Fruit fly (Drosophila melanogaster): ENCODE data around the gene wake.
A peak's percentile ranks its signal among the peaks of the same experiment; 100 is the strongest.

The wake gene

dm6 chr3R:22667959-22668316 lies 28.3 kb downstream of the wake start:
- TF ChIP-seq tj (GFP tag; optimal IDR thresholded peaks at IDR 0.05) (peak; percentile 95), CG7045 (GFP tag; optimal IDR thresholded peaks at IDR 0.05) (no peak)

DNA sequence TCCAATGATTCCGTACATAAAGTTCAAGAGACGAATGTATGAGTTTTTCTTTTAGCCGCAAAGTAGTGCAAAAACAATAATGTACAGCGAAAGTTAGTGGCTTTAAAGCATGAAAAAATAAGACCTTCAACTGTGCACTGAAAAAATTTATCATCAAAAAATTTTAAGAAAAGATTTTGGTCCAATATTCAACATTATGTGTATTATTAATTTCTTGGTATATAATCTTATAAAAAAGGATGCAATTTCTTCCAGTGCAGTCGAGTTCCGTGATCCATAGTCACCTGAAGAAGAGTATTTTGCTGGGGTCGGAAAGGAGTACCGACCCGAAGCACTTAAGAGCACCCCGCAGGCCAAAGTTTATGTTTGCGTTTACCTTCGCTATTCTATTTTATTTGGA lies 29.0 kb downstream of the wake start:
- no peak for TF ChIP-seq pad (GFP tag; optimal IDR thresholded peaks at IDR 0.05)
- no peak for TF ChIP-seq CG33017 (tag; optimal IDR thresholded peaks at IDR 0.05)
- no peak for TF ChIP-seq kay (GFP tag; ENCODE audit: borderline replicate concordance)
- TF ChIP-seq Crg-1 (GFP tag; optimal IDR thresholded peaks at IDR 0.05) = no peak
- TF ChIP-seq Mnt (GFP tag; optimal IDR thresholded peaks at IDR 0.05) = no peak
- no peak for TF ChIP-seq CG12768 (GFP tag; optimal IDR thresholded peaks at IDR 0.05)
- no peak for TF ChIP-seq cnc (optimal IDR thresholded peaks at IDR 0.05)
- TF ChIP-seq CG5204 (GFP tag; optimal IDR thresholded peaks at IDR 0.05) = no peak
- TF ChIP-seq tj (GFP tag; optimal IDR thresholded peaks at IDR 0.05) = no peak
- no peak for TF ChIP-seq Hr96 (GFP tag; optimal IDR thresholded peaks at IDR 0.05)
- TF ChIP-seq Clk (GFP tag; optimal IDR thresholded peaks at IDR 0.05) = no peak
- TF ChIP-seq CG7045 (GFP tag; optimal IDR thresholded peaks at IDR 0.05) = no peak
- no peak for TF ChIP-seq CG7101 (tag; optimal IDR thresholded peaks at IDR 0.05)
- no peak for TF ChIP-seq bab1 (GFP tag; optimal IDR thresholded peaks at IDR 0.05)
- no peak for TF ChIP-seq cic (GFP tag; optimal IDR thresholded peaks at IDR 0.05)
- no peak for TF ChIP-seq CG14711 (tag; optimal IDR thresholded peaks at IDR 0.05)
- no peak for TF ChIP-seq CG11617 (GFP tag; optimal IDR thresholded peaks at IDR 0.05)

DNA sequence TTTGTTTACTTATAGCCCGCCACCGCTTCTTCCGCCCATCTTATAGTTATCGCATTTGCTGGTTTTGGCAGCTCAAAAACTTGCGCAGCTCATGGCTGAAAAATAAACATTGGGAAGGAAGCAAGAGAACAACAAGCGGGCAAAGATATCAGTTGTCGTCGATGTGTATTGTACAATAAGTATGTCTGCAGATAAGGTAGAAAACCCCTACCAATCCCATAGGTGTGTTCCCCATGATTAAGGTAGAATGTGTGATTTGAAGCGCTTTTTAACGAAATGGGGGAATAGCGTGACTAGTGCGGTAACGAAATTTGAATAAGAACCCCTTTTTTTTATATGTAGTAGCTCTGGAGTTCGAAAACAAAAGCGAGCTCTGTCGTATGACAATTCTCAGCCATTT lies 29.5 kb downstream of the wake start:
- TF ChIP-seq CG14711 (tag; optimal IDR thresholded peaks at IDR 0.05) (no peak), CG12768 (GFP tag; optimal IDR thresholded peaks at IDR 0.05) (peak; percentile 21), Clk (GFP tag; optimal IDR thresholded peaks at IDR 0.05) (no peak), cic (GFP tag; optimal IDR thresholded peaks at IDR 0.05) (peak; percentile 13)

DNA sequence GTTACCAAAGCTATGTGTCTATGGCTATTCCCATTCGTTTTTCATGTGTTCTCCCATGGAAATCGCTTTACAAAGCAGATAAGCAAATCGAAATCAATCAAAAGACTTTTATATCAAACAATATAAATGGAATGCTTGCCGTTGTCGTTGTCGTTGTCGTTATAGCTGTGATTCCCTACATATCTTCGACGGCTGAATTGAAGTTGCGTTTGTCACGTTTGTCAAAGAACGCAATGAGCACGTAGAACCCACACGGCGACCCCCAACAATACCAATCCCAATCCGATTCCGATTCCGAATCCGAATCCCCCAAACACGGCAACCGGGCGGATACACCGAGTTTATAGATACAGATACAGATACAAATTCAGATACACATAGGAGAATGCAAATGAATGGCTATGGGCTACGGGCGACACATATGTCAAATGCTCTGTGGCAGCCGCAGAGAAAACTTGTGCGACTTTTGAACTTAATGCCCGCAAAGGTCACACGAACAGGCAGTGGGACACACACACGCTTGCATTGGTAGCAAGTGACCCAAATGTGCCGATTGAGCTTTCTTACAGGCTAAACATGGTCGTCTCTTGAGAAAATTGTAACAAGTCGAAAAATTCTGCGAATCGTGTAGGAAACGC lies 30.3 kb downstream of the wake start:
- TF ChIP-seq CG7101 (tag; optimal IDR thresholded peaks at IDR 0.05) (no peak), CG12768 (GFP tag; optimal IDR thresholded peaks at IDR 0.05) (no peak), toe (GFP tag; optimal IDR thresholded peaks at IDR 0.05) (no peak), cic (GFP tag; optimal IDR thresholded peaks at IDR 0.05) (no peak), bab1 (GFP tag; optimal IDR thresholded peaks at IDR 0.05) (no peak), CG14711 (tag; optimal IDR thresholded peaks at IDR 0.05) (no peak), CG7045 (GFP tag; optimal IDR thresholded peaks at IDR 0.05) (no peak), CG5204 (GFP tag; optimal IDR thresholded peaks at IDR 0.05) (no peak), CG11617 (GFP tag; optimal IDR thresholded peaks at IDR 0.05) (no peak), Mnt (GFP tag; optimal IDR thresholded peaks at IDR 0.05) (no peak), Clk (GFP tag; optimal IDR thresholded peaks at IDR 0.05) (no peak), CG33017 (tag; optimal IDR thresholded peaks at IDR 0.05) (no peak), CG1620 (GFP tag; optimal IDR thresholded peaks at IDR 0.05) (no peak), cnc (optimal IDR thresholded peaks at IDR 0.05) (no peak), Hr96 (GFP tag; optimal IDR thresholded peaks at IDR 0.05) (no peak), ovo (GFP tag; optimal IDR thresholded peaks at IDR 0.05) (no peak), kay (GFP tag; ENCODE audit: borderline replicate concordance) (no peak), tj (GFP tag; optimal IDR thresholded peaks at IDR 0.05) (no peak)

- TF ChIP-seq CG12768 (GFP tag; optimal IDR thresholded peaks at IDR 0.05) (no peak), CG7045 (GFP tag; optimal IDR thresholded peaks at IDR 0.05) (no peak), CG7101 (tag; optimal IDR thresholded peaks at IDR 0.05) (no peak), CG1620 (GFP tag; optimal IDR thresholded peaks at IDR 0.05) (no peak), CG11617 (GFP tag; optimal IDR thresholded peaks at IDR 0.05) (no peak), pad (GFP tag; optimal IDR thresholded peaks at IDR 0.05) (no peak), Hr96 (GFP tag; optimal IDR thresholded peaks at IDR 0.05) (no peak), tj (GFP tag; optimal IDR thresholded peaks at IDR 0.05) (no peak), ovo (GFP tag; optimal IDR thresholded peaks at IDR 0.05) (no peak), cic (GFP tag; optimal IDR thresholded peaks at IDR 0.05) (no peak), kay (GFP tag; ENCODE audit: borderline replicate concordance) (no peak), CG5204 (GFP tag; optimal IDR thresholded peaks at IDR 0.05) (no peak), CG14711 (tag; optimal IDR thresholded peaks at IDR 0.05) (no peak), Crg-1 (GFP tag; optimal IDR thresholded peaks at IDR 0.05) (no peak), cnc (optimal IDR thresholded peaks at IDR 0.05) (no peak)
These were observed 33.2 kb downstream of the wake start for dm6 chr3R:22672695-22673346.

DNA sequence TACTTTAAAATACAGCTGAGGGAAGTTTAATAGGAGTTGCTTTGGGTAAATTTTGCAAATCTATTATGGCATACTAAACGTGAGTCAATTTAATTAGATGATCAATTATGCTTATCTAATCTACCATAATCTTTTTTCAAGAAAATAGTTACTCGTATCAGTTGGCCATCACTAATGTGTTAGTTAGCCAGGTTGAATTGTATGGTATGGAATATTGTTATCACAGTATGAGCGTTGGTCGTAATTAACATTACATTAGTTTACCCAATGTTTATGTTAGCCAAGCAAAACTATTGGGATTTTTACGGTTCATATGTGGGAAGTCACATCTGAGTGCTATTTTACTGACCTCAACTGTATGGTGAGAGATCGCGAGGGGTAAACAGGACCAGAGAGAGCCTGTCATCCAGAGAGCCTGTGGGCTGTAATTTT lies 33.9 kb downstream of the wake start:
- no peak for TF ChIP-seq Clk (GFP tag; optimal IDR thresholded peaks at IDR 0.05)
- no peak for TF ChIP-seq CG33017 (tag; optimal IDR thresholded peaks at IDR 0.05)
- TF ChIP-seq Crg-1 (GFP tag; optimal IDR thresholded peaks at IDR 0.05) = no peak
- no peak for TF ChIP-seq CG14711 (tag; optimal IDR thresholded peaks at IDR 0.05)
- TF ChIP-seq CG11617 (GFP tag; optimal IDR thresholded peaks at IDR 0.05) = no peak
- TF ChIP-seq bab1 (GFP tag; optimal IDR thresholded peaks at IDR 0.05) = no peak
- no peak for TF ChIP-seq Hr96 (GFP tag; optimal IDR thresholded peaks at IDR 0.05)
- TF ChIP-seq CG5204 (GFP tag; optimal IDR thresholded peaks at IDR 0.05) = no peak
- TF ChIP-seq CG1620 (GFP tag; optimal IDR thresholded peaks at IDR 0.05) = no peak
- no peak for TF ChIP-seq CG12768 (GFP tag; optimal IDR thresholded peaks at IDR 0.05)
- no peak for TF ChIP-seq CG7101 (tag; optimal IDR thresholded peaks at IDR 0.05)
- no peak for TF ChIP-seq pad (GFP tag; optimal IDR thresholded peaks at IDR 0.05)
- TF ChIP-seq tj (GFP tag; optimal IDR thresholded peaks at IDR 0.05) = no peak
- TF ChIP-seq toe (GFP tag; optimal IDR thresholded peaks at IDR 0.05) = no peak
- TF ChIP-seq kay (GFP tag; ENCODE audit: borderline replicate concordance) = no peak
- TF ChIP-seq CG7045 (GFP tag; optimal IDR thresholded peaks at IDR 0.05) = no peak
- no peak for TF ChIP-seq ovo (GFP tag; optimal IDR thresholded peaks at IDR 0.05)
- no peak for TF ChIP-seq cic (GFP tag; optimal IDR thresholded peaks at IDR 0.05)
- TF ChIP-seq cnc (optimal IDR thresholded peaks at IDR 0.05) = no peak
